Worm (Caenorhabditis elegans) whole organism, late embryonic: ENCODE data around the gene str-244.
"Not testable (repeated sequence)": the region's sequence is repeated elsewhere in the genome, so short reads cannot be mapped to it uniquely, and the experiment has no call there.

ENCODE experiments used
- K09A11.1 ChIP-seq: sonication (generic microtip); optimal IDR thresholded peaks from 2 replicates; lab custom pipeline; 2017; ENCODE audit warnings: antibody characterized with exemption, mild to moderate bottlenecking, missing genetic modification characterization, missing compliant biosample characterization; ENCODE audit not compliant: insufficient read depth
- T23F11.4 ChIP-seq: fragments of 200-800 bp; sonication (Bioruptor generic); optimal IDR thresholded peaks from 2 replicates; lab custom pipeline; 2018; ENCODE audit warnings: mild to moderate bottlenecking, missing genetic modification characterization, missing compliant biosample characterization
- Y22D7AL.16 ChIP-seq: sonication (generic microtip); optimal IDR thresholded peaks from 2 replicates; lab custom pipeline; 2016; ENCODE audit warnings: missing genetic modification characterization, missing compliant biosample characterization
- ama-1 ChIP-seq: fragments of 150-350 bp; optimal IDR thresholded peaks from 2 replicates; lab custom pipeline; 2014
- ceh-19 ChIP-seq: fragments of 200-800 bp; sonication (Bioruptor generic); optimal IDR thresholded peaks from 2 replicates; lab custom pipeline; 2018; ENCODE audit warnings: mild to moderate bottlenecking, missing genetic modification characterization, missing compliant biosample characterization
- ceh-2 ChIP-seq: sonication (generic microtip); optimal IDR thresholded peaks from 2 replicates; lab custom pipeline; 2016; ENCODE audit warnings: missing genotype, missing genetic modification characterization, missing compliant biosample characterization
- ceh-22 ChIP-seq: sonication (generic microtip); optimal IDR thresholded peaks from 2 replicates; lab custom pipeline; 2017; ENCODE audit warnings: missing biosample characterization, missing genetic modification characterization
- ceh-31 ChIP-seq: sonication (generic microtip); optimal IDR thresholded peaks from 2 replicates; lab custom pipeline; 2016; ENCODE audit warnings: missing genetic modification characterization, missing compliant biosample characterization
- ceh-45 ChIP-seq: fragments of 200-800 bp; sonication (Bioruptor generic); IDR thresholded peaks from 2 replicates; pipeline ENCODE4 v1.3.6; 2022; ENCODE audit warnings: missing genetic modification reagents, missing genetic modification characterization, missing compliant biosample characterization
- ceh-48 ChIP-seq: sonication (generic microtip); optimal IDR thresholded peaks from 2 replicates; lab custom pipeline; 2016; ENCODE audit warnings: missing genetic modification characterization, inconsistent platforms, missing compliant biosample characterization
- ceh-9 ChIP-seq: sonication (generic microtip); optimal IDR thresholded peaks from 2 replicates; lab custom pipeline; 2016; ENCODE audit warnings: mild to moderate bottlenecking, missing genetic modification characterization, inconsistent platforms, missing compliant biosample characterization
- che-1 ChIP-seq: sonication (generic microtip); optimal IDR thresholded peaks from 2 replicates; lab custom pipeline; 2016; ENCODE audit warnings: mild to moderate bottlenecking, missing genetic modification characterization, missing compliant biosample characterization
- dmd-4 ChIP-seq: sonication (generic microtip); optimal IDR thresholded peaks from 2 replicates; lab custom pipeline; 2016; ENCODE audit warnings: borderline replicate concordance, missing genetic modification characterization, missing compliant biosample characterization
- dve-1 ChIP-seq: sonication (generic microtip); optimal IDR thresholded peaks from 2 replicates; lab custom pipeline; 2017; ENCODE audit warnings: antibody characterized with exemption, mild to moderate bottlenecking, missing genetic modification characterization, missing compliant biosample characterization
- elt-2 ChIP-seq: sonication (generic microtip); optimal IDR thresholded peaks from 2 replicates; lab custom pipeline; 2016; ENCODE audit warnings: missing genetic modification reagents, missing genetic modification characterization, missing compliant biosample characterization
- fax-1 ChIP-seq: sonication (generic microtip); optimal IDR thresholded peaks from 2 replicates; lab custom pipeline; 2016; ENCODE audit warnings: missing genotype, missing genetic modification characterization, missing compliant biosample characterization
- hlh-6 ChIP-seq: sonication (generic microtip); optimal IDR thresholded peaks from 2 replicates; lab custom pipeline; 2016; ENCODE audit warnings: missing genotype, missing genetic modification characterization, missing compliant biosample characterization
- lim-6 ChIP-seq: sonication (generic microtip); optimal IDR thresholded peaks from 2 replicates; lab custom pipeline; 2016; ENCODE audit warnings: missing genetic modification characterization, missing compliant biosample characterization
- lin-11 ChIP-seq: fragments of 200-800 bp; sonication (Bioruptor generic); optimal IDR thresholded peaks from 2 replicates; lab custom pipeline; 2018; ENCODE audit warnings: mild to moderate bottlenecking, missing genetic modification characterization, missing compliant biosample characterization
- madf-2 ChIP-seq: sonication (generic microtip); optimal IDR thresholded peaks from 2 replicates; lab custom pipeline; 2017; ENCODE audit warnings: missing genetic modification characterization, missing compliant biosample characterization
- mec-3 ChIP-seq: sonication (generic microtip); optimal IDR thresholded peaks from 2 replicates; lab custom pipeline; 2016; ENCODE audit warnings: borderline replicate concordance, missing genetic modification characterization, missing compliant biosample characterization
- nhr-232 ChIP-seq: sonication (generic microtip); optimal IDR thresholded peaks from 2 replicates; lab custom pipeline; 2016; ENCODE audit warnings: missing genetic modification characterization, missing compliant biosample characterization
- pha-4 ChIP-seq: fragments of 150-350 bp; optimal IDR thresholded peaks from 2 replicates; lab custom pipeline; 2018; ENCODE audit warnings: missing biosample characterization, missing genetic modification reagents, missing genetic modification characterization
- pros-1 ChIP-seq: fragments of 150-350 bp; optimal IDR thresholded peaks from 2 replicates; lab custom pipeline; 2014; ENCODE audit warnings: missing biosample characterization, missing genetic modification reagents, missing genetic modification characterization
- ref-2 ChIP-seq: sonication (generic microtip); optimal IDR thresholded peaks from 2 replicates; lab custom pipeline; 2016; ENCODE audit warnings: missing genetic modification characterization, missing compliant biosample characterization
- syd-9 ChIP-seq: sonication (generic microtip); optimal IDR thresholded peaks from 2 replicates; lab custom pipeline; 2016; ENCODE audit warnings: mild to moderate bottlenecking, missing genetic modification characterization, moderate library complexity, missing compliant biosample characterization
- tbx-2 ChIP-seq: sonication (generic microtip); optimal IDR thresholded peaks from 2 replicates; lab custom pipeline; 2016; ENCODE audit warnings: missing genetic modification characterization, missing compliant biosample characterization
- unc-3 ChIP-seq, 2 experiments: fragments of 200-800 bp in 1 of 2; sonication (Bioruptor generic) in 1 of 2; sonication (generic microtip) in 1 of 2; conservative IDR thresholded peaks in 1 of 2; optimal IDR thresholded peaks in 1 of 2; 2 replicates each; pipeline versions ENCODE4 v1.3.6 to Lab custom; 2016 to 2022; ENCODE audit warnings: missing compliant biosample characterization in 2 of 2, missing genetic modification characterization in 2 of 2, missing genetic modification reagents in 1 of 2
- unc-42 ChIP-seq: sonication (generic microtip); optimal IDR thresholded peaks from 2 replicates; lab custom pipeline; 2016; ENCODE audit warnings: missing genotype, missing genetic modification characterization, missing compliant biosample characterization
- zip-5 ChIP-seq: sonication (generic microtip); optimal IDR thresholded peaks from 2 replicates; lab custom pipeline; 2016; ENCODE audit warnings: missing genetic modification characterization, missing compliant biosample characterization
- ztf-16 ChIP-seq: sonication (generic microtip); optimal IDR thresholded peaks from 2 replicates; lab custom pipeline; 2017; ENCODE audit warnings: missing genetic modification characterization, missing compliant biosample characterization

The str-244 gene

DNA sequence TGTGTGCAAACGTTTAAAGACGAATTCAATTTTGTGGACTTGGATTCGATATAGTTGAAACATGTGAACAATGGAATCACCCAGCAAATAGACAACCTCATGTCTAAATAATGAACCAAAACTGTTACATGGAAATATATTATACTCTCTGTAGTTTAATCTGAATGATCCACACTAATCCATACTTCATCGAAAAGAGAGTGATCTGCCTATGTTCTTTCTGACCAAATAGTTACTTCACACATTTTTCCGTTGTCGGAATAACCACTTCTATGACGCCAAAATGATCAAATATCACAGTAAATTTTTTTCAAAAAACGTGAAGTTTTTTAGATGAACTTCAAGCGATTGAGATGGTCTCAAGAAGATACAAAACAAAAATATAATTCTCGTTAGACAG is 43.2 kb upstream of the str-244 start, which contains the start of gene Y73C8C.4:
Gene Y73C8C.4, minus strand, starts transcription at position 101 of the 400 bp plus-strand sequence.
- not testable (repeated sequence) for TF ChIP-seq T23F11.4 (GFP tag; lab: Kevin White, UChicago); ceh-2 (tag; lab: Kevin White, UChicago); ztf-16 (tag; lab: Kevin White, UChicago)

- TF ChIP-seq lim-6 (tag; lab: Kevin White, UChicago) (no peak), syd-9 (tag; lab: Kevin White, UChicago) (no peak), ref-2 (tag; lab: Kevin White, UChicago) (no peak), elt-2 (tag; lab: Kevin White, UChicago) (no peak), tbx-2 (no peak)
Measured at ce11 chrV:3100527-3100926, 41.6 kb upstream of the str-244 start.

ce11 chrV:3094351-3094750 is 35.5 kb upstream of the str-244 start, which contains the start of gene cyp-33C9:
Gene cyp-33C9 (minus strand): TSS chrV:3094561.
- no peak for TF ChIP-seq fax-1 (tag; lab: Kevin White, UChicago)
- TF ChIP-seq ceh-2 (tag; lab: Kevin White, UChicago): no peak
- no peak for TF ChIP-seq elt-2 (tag; lab: Kevin White, UChicago)
- no peak for TF ChIP-seq dve-1 (tag; lab: Kevin White, UChicago)
- no peak for TF ChIP-seq che-1
- TF ChIP-seq dmd-4 (tag; lab: Kevin White, UChicago): no peak
- no peak for TF ChIP-seq tbx-2
- TF ChIP-seq ceh-22: no peak
- no peak for TF ChIP-seq mec-3 (tag; lab: Kevin White, UChicago)
- no peak for TF ChIP-seq ceh-9 (tag; lab: Kevin White, UChicago)
- TF ChIP-seq Y22D7AL.16 (tag; lab: Kevin White, UChicago): no peak
- TF ChIP-seq lin-11: no peak

ce11 chrV:3088768-3089167 is 29.9 kb upstream of the str-244 start, which contains the start of gene acs-21:
Gene acs-21 (plus strand): TSS chrV:3089068.
- no peak for TF ChIP-seq zip-5 (tag; lab: Kevin White, UChicago)
- no peak for TF ChIP-seq unc-3 (GFP tag; conservative IDR thresholded peaks at IDR 0.05; lab: Robert Waterston, UW)
- no peak for TF ChIP-seq unc-3 (tag; optimal IDR thresholded peaks at IDR 0.05; lab: Kevin White, UChicago)
- TF ChIP-seq T23F11.4 (GFP tag; lab: Kevin White, UChicago): no peak
- TF ChIP-seq ceh-45 (GFP tag; lab: Robert Waterston, UW): no peak
- no peak for TF ChIP-seq K09A11.1 (tag; lab: Kevin White, UChicago)
- no peak for TF ChIP-seq ceh-48 (tag; lab: Kevin White, UChicago)
- TF ChIP-seq Y22D7AL.16 (tag; lab: Kevin White, UChicago): no peak
- TF ChIP-seq unc-42 (tag; lab: Kevin White, UChicago): no peak
- no peak for TF ChIP-seq nhr-232 (tag; lab: Kevin White, UChicago)
- TF ChIP-seq hlh-6 (tag; lab: Kevin White, UChicago): no peak
- TF ChIP-seq ceh-19 (GFP tag; lab: Kevin White, UChicago): no peak
- no peak for TF ChIP-seq lin-11
- TF ChIP-seq madf-2 (tag; lab: Kevin White, UChicago): no peak
- no peak for TF ChIP-seq fax-1 (tag; lab: Kevin White, UChicago)
- no peak for TF ChIP-seq ama-1 (lab: Kevin White, UChicago)
- no peak for TF ChIP-seq syd-9 (tag; lab: Kevin White, UChicago)

- TF ChIP-seq ztf-16 (tag; lab: Kevin White, UChicago): no peak
- TF ChIP-seq fax-1 (tag; lab: Kevin White, UChicago): no peak
- TF ChIP-seq ceh-45 (GFP tag; lab: Robert Waterston, UW): no peak
- TF ChIP-seq ceh-2 (tag; lab: Kevin White, UChicago): no peak
- no peak for TF ChIP-seq pros-1 (tag; lab: Kevin White, UChicago)
- TF ChIP-seq ceh-31 (tag; lab: Kevin White, UChicago): no peak
- no peak for TF ChIP-seq zip-5 (tag; lab: Kevin White, UChicago)
- no peak for TF ChIP-seq pha-4 (tag; lab: Kevin White, UChicago)
- TF ChIP-seq nhr-232 (tag; lab: Kevin White, UChicago): no peak
- TF ChIP-seq syd-9 (tag; lab: Kevin White, UChicago): no peak
Measured at ce11 chrV:3086260-3086659, 27.4 kb upstream of the str-244 start, which contains the start of gene srt-8. Gene srt-8 (plus strand): TSS chrV:3086560.
